Fruit fly (Drosophila melanogaster): ENCODE measurements around the gene CG15461.
A peak's percentile ranks its signal among the peaks of the same experiment; 100 is the strongest.

DNA sequence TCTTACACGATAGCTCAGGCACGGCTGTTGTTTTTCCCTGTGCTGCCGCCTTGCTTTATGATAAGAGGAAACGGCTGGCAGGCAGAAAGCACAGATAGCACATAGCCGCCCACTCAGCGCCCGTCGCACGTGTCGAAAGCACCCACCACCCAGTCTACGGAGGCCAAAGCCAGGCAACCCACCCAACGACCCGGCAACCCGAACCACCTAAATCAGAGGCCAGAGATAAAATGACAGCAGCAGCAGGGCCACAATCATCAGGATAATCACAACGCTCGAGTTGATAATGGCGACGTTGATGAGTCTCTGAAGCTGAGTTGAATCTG is 17.5 kb downstream of the CG15461 start:
- TF ChIP-seq sv (GFP tag; optimal IDR thresholded peaks at IDR 0.05) (no peak), dmrt93B (GFP tag; optimal IDR thresholded peaks at IDR 0.05) (peak; percentile 2), Rel (GFP tag; optimal IDR thresholded peaks at IDR 0.05) (no peak), Rel (tag; optimal IDR thresholded peaks at IDR 0.05) (no peak), Dfd (GFP tag; optimal IDR thresholded peaks at IDR 0.05) (no peak), Jra (GFP tag; optimal IDR thresholded peaks at IDR 0.05) (no peak)
